Worm (Caenorhabditis elegans) whole organism, young adult: ENCODE results near the gene M6.4.

Source experiments
- B0019.2 ChIP-seq: fragments of 200-800 bp; sonication (Bioruptor generic); conservative IDR thresholded peaks from 2 replicates; pipeline ENCODE4 v1.3.6; 2022; ENCODE audit warnings: missing genetic modification reagents, missing genetic modification characterization, missing compliant biosample characterization
- F33H1.4 ChIP-seq: fragments of 200-800 bp; sonication (Bioruptor generic); IDR thresholded peaks from 2 replicates; pipeline ENCODE4 v1.3.6; 2022; ENCODE audit warnings: missing genetic modification reagents, missing genetic modification characterization, missing compliant biosample characterization
- F39B2.1 ChIP-seq: fragments of 200-800 bp; sonication (Bioruptor generic); IDR thresholded peaks from 2 replicates; pipeline ENCODE4 v1.3.6; 2022; ENCODE audit warnings: missing genetic modification reagents, missing genetic modification characterization, missing compliant biosample characterization
- Y53F4B.3 ChIP-seq: fragments of 200-800 bp; sonication (Bioruptor generic); IDR thresholded peaks from 2 replicates; pipeline ENCODE4 v1.3.6; 2022; ENCODE audit warnings: missing genetic modification reagents, missing genetic modification characterization, missing compliant biosample characterization
- bed-1 ChIP-seq: fragments of 200-800 bp; sonication (Bioruptor generic); IDR thresholded peaks from 2 replicates; pipeline ENCODE4 v1.3.6; 2022; ENCODE audit warnings: missing genetic modification reagents, missing genetic modification characterization, missing compliant biosample characterization
- ceh-27 ChIP-seq: fragments of 200-800 bp; sonication (Bioruptor generic); optimal IDR thresholded peaks from 2 replicates; lab custom pipeline; 2018; ENCODE audit warnings: mild to moderate bottlenecking, missing genetic modification characterization, moderate library complexity, missing compliant biosample characterization
- efl-1 ChIP-seq: fragments of 150-350 bp; optimal IDR thresholded peaks from 2 replicates; lab custom pipeline; 2014; ENCODE audit warnings: missing biosample characterization, missing genetic modification reagents, missing genetic modification characterization
- egl-18 ChIP-seq: fragments of 200-800 bp; sonication (Bioruptor generic); IDR thresholded peaks from 2 replicates; pipeline ENCODE4 v1.3.6; 2022; ENCODE audit warnings: missing genetic modification reagents, missing genetic modification characterization, missing compliant biosample characterization
- let-607 ChIP-seq, 2 experiments: fragments of 200-800 bp in 1 of 2; sonication (Bioruptor generic) in 1 of 2; sonication (generic microtip) in 1 of 2; optimal IDR thresholded peaks; 2 replicates each; lab custom pipeline; 2016 to 2018; ENCODE audit warnings: mild to moderate bottlenecking in 2 of 2, missing compliant biosample characterization in 2 of 2, missing genetic modification characterization in 2 of 2, moderate library complexity in 2 of 2, missing genotype in 1 of 2
- madf-3 ChIP-seq: fragments of 200-800 bp; sonication (Bioruptor generic); IDR thresholded peaks from 2 replicates; pipeline ENCODE4 v1.3.6; 2022; ENCODE audit warnings: missing genetic modification reagents, missing genetic modification characterization, missing compliant biosample characterization
- nhr-90 ChIP-seq: sonication (generic microtip); optimal IDR thresholded peaks from 2 replicates; lab custom pipeline; 2016; ENCODE audit warnings: missing genotype, mild to moderate bottlenecking, missing genetic modification characterization, missing compliant biosample characterization
- ztf-25 ChIP-seq: fragments of 200-800 bp; sonication (Bioruptor generic); IDR thresholded peaks from 2 replicates; pipeline ENCODE4 v1.3.6; 2022; ENCODE audit warnings: missing genetic modification reagents, missing genetic modification characterization, missing compliant biosample characterization
- ztf-3 ChIP-seq: fragments of 200-800 bp; sonication (Bioruptor generic); optimal IDR thresholded peaks from 2 replicates; lab custom pipeline; 2018; ENCODE audit warnings: mild to moderate bottlenecking, missing genetic modification characterization, missing compliant biosample characterization

DNA sequence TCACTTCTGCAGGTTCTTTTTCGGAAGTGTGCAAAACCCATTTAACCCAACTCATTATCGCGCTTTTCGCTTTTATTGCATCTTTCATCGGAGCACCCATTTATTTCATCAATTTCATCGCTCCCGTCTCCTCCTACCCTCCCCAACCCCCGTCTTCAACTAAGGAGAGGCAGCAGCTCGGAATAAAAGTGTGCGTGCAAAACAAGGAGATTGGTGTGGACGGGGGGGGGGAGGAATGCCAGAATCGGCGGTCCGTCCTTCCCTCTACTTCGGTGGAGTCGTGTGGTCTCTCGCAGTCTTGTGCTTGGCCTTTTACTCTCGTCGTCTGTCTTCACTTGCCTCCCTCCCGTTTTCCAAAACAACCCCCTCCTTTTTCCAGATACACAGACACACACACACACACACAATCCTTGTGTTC is 27.6 kb upstream of the M6.4 start:
- no peak for TF ChIP-seq ztf-3 (GFP tag; lab: Kevin White, UChicago)
- TF ChIP-seq egl-18: no peak
- no peak for TF ChIP-seq nhr-90
- peak; percentile 11 for TF ChIP-seq ceh-27 (GFP tag; lab: Kevin White, UChicago)
- no peak for TF ChIP-seq madf-3
- no peak for TF ChIP-seq bed-1 (GFP tag; lab: Robert Waterston, UW)
- TF ChIP-seq F33H1.4 (GFP tag; lab: Robert Waterston, UW): no peak
- no peak for TF ChIP-seq ztf-25 (GFP tag; lab: Robert Waterston, UW)
- no peak for TF ChIP-seq B0019.2 (GFP tag; lab: Robert Waterston, UW)
- no peak for TF ChIP-seq Y53F4B.3
- TF ChIP-seq F39B2.1: no peak
- TF ChIP-seq let-607 (tag; optimal IDR thresholded peaks at IDR 0.05; lab: Kevin White, UChicago): no peak
- no peak for TF ChIP-seq efl-1 (GFP tag; lab: Kevin White, UChicago)
